Worm (Caenorhabditis elegans): ENCODE measurements around the gene K06G5.3.

The K06G5.3 gene

ce11 chrX:14178688-14179087 is 44.4 kb downstream of the K06G5.3 start, which contains the start of gene C37E2.10:
TSS of gene C37E2.10 (plus strand) at chrX:14178988.
- TF ChIP-seq elt-1 (tag; optimal IDR thresholded peaks at IDR 0.05; ENCODE audit: borderline replicate concordance, insufficient read depth) (no peak), unc-62 (GFP tag; optimal IDR thresholded peaks at IDR 0.05) (no peak), nhr-28 (tag; optimal IDR thresholded peaks at IDR 0.05) (no peak), nhr-76 (tag; optimal IDR thresholded peaks at IDR 0.05) (no peak)

DNA sequence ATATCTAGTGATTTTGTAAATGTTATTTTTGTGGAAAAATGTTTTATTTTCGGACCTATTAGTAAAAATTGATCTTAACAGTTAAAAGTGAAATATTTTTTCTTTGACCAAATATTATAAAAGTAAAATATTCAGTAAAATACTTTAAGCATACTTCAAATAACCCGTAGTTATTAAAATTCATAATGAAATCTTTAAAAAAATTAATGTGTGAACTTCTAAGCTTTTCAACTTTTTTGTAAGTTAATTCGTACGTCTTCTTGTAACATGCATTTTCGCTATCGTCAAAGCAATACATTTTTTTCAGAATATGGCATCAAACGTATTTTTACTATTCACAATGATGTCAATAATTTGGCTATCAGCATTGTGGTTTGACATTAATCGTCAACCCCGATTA is 47.3 kb downstream of the K06G5.3 start, which contains the start of gene C37E2.2:
Gene C37E2.2, plus strand, starts transcription at position 301 of the 400 bp plus-strand sequence.
- no peak for TF ChIP-seq nhr-237 (tag; optimal IDR thresholded peaks at IDR 0.05)
- no peak for TF ChIP-seq blmp-1 (tag; optimal IDR thresholded peaks at IDR 0.05)
- no peak for TF ChIP-seq M03D4.4 (tag; optimal IDR thresholded peaks at IDR 0.05)
- TF ChIP-seq ceh-83 (GFP tag; optimal IDR thresholded peaks at IDR 0.05) = no peak
- TF ChIP-seq hlh-1 (tag; optimal IDR thresholded peaks at IDR 0.05) = no peak
- TF ChIP-seq tbx-8 (GFP tag; optimal IDR thresholded peaks at IDR 0.05) = no peak
- TF ChIP-seq lin-32 (GFP tag; optimal IDR thresholded peaks at IDR 0.05) = no peak
- TF ChIP-seq snpc-4 (tag; optimal IDR thresholded peaks at IDR 0.05) = no peak

DNA sequence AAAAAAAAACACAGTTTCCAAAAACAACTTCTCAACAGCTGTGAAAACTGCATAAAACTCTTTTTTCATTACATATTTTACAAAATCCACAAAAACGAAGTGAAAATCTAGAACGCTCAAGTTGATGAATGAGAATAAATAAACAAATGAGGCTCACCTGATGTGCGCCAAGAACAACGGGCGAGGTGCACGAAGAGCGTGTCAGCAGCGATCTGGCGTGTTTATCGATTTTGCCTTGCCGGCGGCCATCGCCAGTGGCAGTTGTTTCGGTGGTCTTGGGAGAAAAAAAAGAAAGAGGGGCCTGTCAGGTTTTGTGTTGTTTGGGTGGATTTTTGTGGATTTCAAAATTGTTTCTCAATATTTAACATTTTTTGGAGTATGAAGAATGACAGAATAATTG is 49.2 kb downstream of the K06G5.3 start, which contains the start of gene idhb-1:
Gene idhb-1, minus strand, starts transcription at position 214 of the 400 bp plus-strand sequence.
- no peak for TF ChIP-seq ztf-11 (tag; optimal IDR thresholded peaks at IDR 0.05)
- TF ChIP-seq nhr-76 (tag; optimal IDR thresholded peaks at IDR 0.05) = no peak
- no peak for TF ChIP-seq ceh-83 (GFP tag; optimal IDR thresholded peaks at IDR 0.05)
- no peak for TF ChIP-seq elt-1 (tag; optimal IDR thresholded peaks at IDR 0.05; ENCODE audit: borderline replicate concordance, insufficient read depth)
- TF ChIP-seq mab-5 (tag; optimal IDR thresholded peaks at IDR 0.05) = no peak
- TF ChIP-seq bed-3 (GFP tag; optimal IDR thresholded peaks at IDR 0.05) = no peak
- no peak for TF ChIP-seq sem-2 (GFP tag; optimal IDR thresholded peaks at IDR 0.05)
- no peak for TF ChIP-seq unc-120 (tag; optimal IDR thresholded peaks at IDR 0.05; ENCODE audit: poor library complexity, severe bottlenecking)
- no peak for TF ChIP-seq ceh-39 (tag; optimal IDR thresholded peaks at IDR 0.05)
- TF ChIP-seq nhr-12 (tag; optimal IDR thresholded peaks at IDR 0.05) = no peak
- TF ChIP-seq blmp-1 (tag; optimal IDR thresholded peaks at IDR 0.05) = no peak
- no peak for TF ChIP-seq elt-3 (tag; optimal IDR thresholded peaks at IDR 0.05)
- TF ChIP-seq lsy-2 (tag; optimal IDR thresholded peaks at IDR 0.05) = peak; percentile 51
- peak; percentile 11 for TF ChIP-seq mls-2 (tag; optimal IDR thresholded peaks at IDR 0.05)
- TF ChIP-seq cnd-1 (tag; optimal IDR thresholded peaks at IDR 0.05) = peak; percentile 9
- no peak for TF ChIP-seq M03D4.4 (tag; optimal IDR thresholded peaks at IDR 0.05)
- peak; percentile 24 for TF ChIP-seq mep-1 (tag; optimal IDR thresholded peaks at IDR 0.05)
- no peak for TF ChIP-seq snpc-4 (tag; optimal IDR thresholded peaks at IDR 0.05)
- peak; percentile 31 for TF ChIP-seq pha-4 (tag; optimal IDR thresholded peaks at IDR 0.05)
- no peak for TF ChIP-seq nhr-2 (tag; optimal IDR thresholded peaks at IDR 0.05)
- no peak for TF ChIP-seq zip-8 (tag; optimal IDR thresholded peaks at IDR 0.05)
- TF ChIP-seq tbx-8 (GFP tag; optimal IDR thresholded peaks at IDR 0.05) = no peak
- TF ChIP-seq lin-13 (tag; optimal IDR thresholded peaks at IDR 0.05) = peak; percentile 83
- no peak for TF ChIP-seq ceh-43 (GFP tag; optimal IDR thresholded peaks at IDR 0.05)
- peak; percentile 89 for TF ChIP-seq hlh-1 (tag; optimal IDR thresholded peaks at IDR 0.05)

- TF ChIP-seq drap-1 (GFP tag; optimal IDR thresholded peaks at IDR 0.05) (peak; percentile 36), unc-39 (tag; optimal IDR thresholded peaks at IDR 0.05) (peak; percentile 6), zip-8 (tag; optimal IDR thresholded peaks at IDR 0.05) (no peak), lin-32 (GFP tag; optimal IDR thresholded peaks at IDR 0.05) (peak; percentile 1), unc-62 (GFP tag; optimal IDR thresholded peaks at IDR 0.05) (peak; percentile 74), ceh-83 (GFP tag; optimal IDR thresholded peaks at IDR 0.05) (no peak), unc-120 (tag; optimal IDR thresholded peaks at IDR 0.05; ENCODE audit: poor library complexity, severe bottlenecking) (peak; percentile 99), elt-3 (tag; optimal IDR thresholded peaks at IDR 0.05) (peak; percentile 68), lsy-2 (tag; optimal IDR thresholded peaks at IDR 0.05) (peak; percentile 59), cnd-1 (tag; optimal IDR thresholded peaks at IDR 0.05) (peak; percentile 21), pha-4 (tag; optimal IDR thresholded peaks at IDR 0.05) (peak; percentile 88), lin-13 (tag; optimal IDR thresholded peaks at IDR 0.05) (peak; percentile 21), snpc-4 (tag; optimal IDR thresholded peaks at IDR 0.05) (no peak), ces-1 (GFP tag; optimal IDR thresholded peaks at IDR 0.05) (peak; percentile 87), flh-1 (GFP tag; optimal IDR thresholded peaks at IDR 0.05) (no peak), nhr-12 (tag; optimal IDR thresholded peaks at IDR 0.05) (no peak), nhr-76 (tag; optimal IDR thresholded peaks at IDR 0.05) (no peak), M03D4.4 (tag; optimal IDR thresholded peaks at IDR 0.05) (peak; percentile 20), tbx-8 (GFP tag; optimal IDR thresholded peaks at IDR 0.05) (no peak), nhr-237 (tag; optimal IDR thresholded peaks at IDR 0.05) (peak; percentile 83), elt-1 (tag; optimal IDR thresholded peaks at IDR 0.05; ENCODE audit: borderline replicate concordance, insufficient read depth) (peak; percentile 50), mep-1 (tag; optimal IDR thresholded peaks at IDR 0.05) (peak; percentile 82), ceh-43 (GFP tag; optimal IDR thresholded peaks at IDR 0.05) (no peak), sptf-1 (tag; optimal IDR thresholded peaks at IDR 0.05) (peak; percentile 38), nhr-2 (tag; optimal IDR thresholded peaks at IDR 0.05) (peak; percentile 51), bed-3 (GFP tag; optimal IDR thresholded peaks at IDR 0.05) (no peak), ceh-39 (tag; optimal IDR thresholded peaks at IDR 0.05) (peak; percentile 42), hlh-1 (tag; optimal IDR thresholded peaks at IDR 0.05) (peak; percentile 62), sem-2 (GFP tag; optimal IDR thresholded peaks at IDR 0.05) (no peak)
Observed at ce11 chrX:14169569-14170031, 53.5 kb downstream of the K06G5.3 start, which contains the start of gene sym-4. TSS of gene sym-4 (minus strand) at chrX:14169619.
